Fruit fly (Drosophila melanogaster) whole organism: Measurements from ENCODE around the gene ND-51.

Experiments
- CG8478 ChIP-seq: fragments of >200 bp; optimal IDR thresholded peaks from 2 replicates; lab custom pipeline; 2018; ENCODE audit warnings: inconsistent platforms
- EcR ChIP-seq, 2 experiments: fragments of >200 bp; optimal IDR thresholded peaks; 2 replicates each; lab custom pipeline; 2017; ENCODE audit warnings: missing biosample characterization in 2 of 2, missing genetic modification characterization in 2 of 2, missing genetic modification reagents in 2 of 2
- pan ChIP-seq: fragments of >200 bp; optimal IDR thresholded peaks from 2 replicates; lab custom pipeline; 2017
- psq ChIP-seq: fragments of >200 bp; optimal IDR thresholded peaks from 2 replicates; lab custom pipeline; 2017
- usp ChIP-seq: fragments of >200 bp; optimal IDR thresholded peaks from 2 replicates; lab custom pipeline; 2017; ENCODE audit warnings: missing biosample characterization, missing genetic modification characterization, mixed read lengths

dm6 chr2L:6082157-6082645 lies 19.6 kb upstream of the ND-51 start, which contains the start of gene Kr-h1:
- TF ChIP-seq CG8478 (no peak), usp (GFP tag; lab: Kevin White, UChicago) (no peak), pan (lab: Kevin White, UChicago) (no peak), psq (lab: Kevin White, UChicago) (no peak), EcR (GFP tag; optimal IDR thresholded peaks at IDR 0.05; lab: Kevin White, UChicago) (no peak)
